Worm (Caenorhabditis elegans): ENCODE data around the gene bus-8B.

bus-8B gene

ce11 chrX:5492820-5493382, at the start of gene bus-8B, which contains the start of gene bus-8A:
Gene bus-8B (plus strand): TSS chrX:5493332.
Gene bus-8A (plus strand): TSS chrX:5492915.
- 0 out of 2 replicates have a peak, but pooled peaks have one; percentile 34 for TF ChIP-seq zfh-2 (GFP tag; conservative IDR thresholded peaks at IDR 0.05)
- TF ChIP-seq T07F8.4 (tag; optimal IDR thresholded peaks at IDR 0.05), result no peak
- no peak for TF ChIP-seq athp-1 (tag; optimal IDR thresholded peaks at IDR 0.05)
- no peak for TF ChIP-seq B0336.3 (GFP tag; IDR thresholded peaks at IDR 0.05)
- no peak for TF ChIP-seq F57C9.4 (tag; optimal IDR thresholded peaks at IDR 0.05)
- no peak for TF ChIP-seq him-1 (tag; optimal IDR thresholded peaks at IDR 0.05)
- no peak for TF ChIP-seq ceh-79 (tag; optimal IDR thresholded peaks at IDR 0.05)

ce11 chrX:5444863-5445262, 48.3 kb upstream of the bus-8B start, which contains the start of gene itm-2:
Gene itm-2 (plus strand): TSS chrX:5445163.
- no peak for TF ChIP-seq ztf-3 (GFP tag; optimal IDR thresholded peaks at IDR 0.05)
- TF ChIP-seq Y95B8A.8 (GFP tag; IDR thresholded peaks at IDR 0.05), result no peak
- TF ChIP-seq hmg-20 (GFP tag; IDR thresholded peaks at IDR 0.05), result no peak
- TF ChIP-seq ets-4 (GFP tag; optimal IDR thresholded peaks at IDR 0.05), result no peak
- no peak for TF ChIP-seq ztf-26 (tag; optimal IDR thresholded peaks at IDR 0.05)
- TF ChIP-seq K12H6.12 (tag; optimal IDR thresholded peaks at IDR 0.05), result no peak
- TF ChIP-seq bed-1 (GFP tag; IDR thresholded peaks at IDR 0.05), result no peak
- TF ChIP-seq dox-1 (GFP tag; IDR thresholded peaks at IDR 0.05), result no peak
- TF ChIP-seq egrh-3 (GFP tag; IDR thresholded peaks at IDR 0.05), result no peak
- no peak for TF ChIP-seq lin-26 (GFP tag; IDR thresholded peaks at IDR 0.05)
- no peak for TF ChIP-seq B0035.1 (tag; optimal IDR thresholded peaks at IDR 0.05)
- no peak for TF ChIP-seq F23B12.7 (tag; optimal IDR thresholded peaks at IDR 0.05; ENCODE audit: insufficient read depth)
- TF ChIP-seq B0336.3 (GFP tag; IDR thresholded peaks at IDR 0.05), result no peak
- TF ChIP-seq cebp-1 (GFP tag; IDR thresholded peaks at IDR 0.05), result no peak
- no peak for TF ChIP-seq cebp-1 (tag; optimal IDR thresholded peaks at IDR 0.05)

DNA sequence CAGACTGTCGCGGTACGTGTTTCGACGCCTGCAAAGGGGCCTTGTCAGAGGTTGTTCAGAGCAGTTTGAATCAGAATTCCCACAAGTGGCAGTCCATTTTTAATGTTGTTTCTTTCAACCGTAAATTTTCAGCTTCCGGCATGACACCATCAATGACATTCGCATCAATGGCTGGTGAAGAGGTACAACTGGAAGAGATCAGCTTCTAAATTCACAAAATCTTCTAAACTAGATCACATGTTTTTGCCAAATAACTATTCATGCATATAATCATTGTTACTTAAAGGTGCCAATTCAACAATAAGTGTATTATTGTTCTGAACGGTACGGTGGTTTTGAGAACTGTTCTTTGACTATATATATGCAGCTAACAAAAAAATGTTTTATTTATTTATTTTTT, 45.8 kb upstream of the bus-8B start:
- TF ChIP-seq F57A8.1 (GFP tag; optimal IDR thresholded peaks at IDR 0.05) (no peak), nhr-90 (tag; optimal IDR thresholded peaks at IDR 0.05) (no peak), lag-1 (GFP tag; IDR thresholded peaks at IDR 0.05) (no peak), bed-2 (GFP tag; IDR thresholded peaks at IDR 0.05) (no peak), attf-6 (GFP tag; IDR thresholded peaks at IDR 0.05) (no peak), lir-1 (GFP tag; conservative IDR thresholded peaks at IDR 0.05) (no peak), lin-54 (GFP tag; optimal IDR thresholded peaks at IDR 0.05) (no peak), athp-1 (tag; optimal IDR thresholded peaks at IDR 0.05) (no peak), mcd-1 (GFP tag; IDR thresholded peaks at IDR 0.05) (no peak), lin-26 (GFP tag; IDR thresholded peaks at IDR 0.05) (no peak), tbp1 (GFP tag; optimal IDR thresholded peaks at IDR 0.05) (no peak), dox-1 (GFP tag; IDR thresholded peaks at IDR 0.05) (no peak), let-526 (GFP tag; IDR thresholded peaks at IDR 0.05) (no peak), tbx-9 (tag; optimal IDR thresholded peaks at IDR 0.05; ENCODE audit: borderline replicate concordance) (no peak)

ce11 chrX:5447941-5448340, 45.2 kb upstream of the bus-8B start, which contains the start of gene C25F6.8:
Gene C25F6.8 (plus strand): TSS chrX:5448241.
- no peak for TF ChIP-seq Y95B8A.8 (GFP tag; IDR thresholded peaks at IDR 0.05)
- TF ChIP-seq C06A6.2 (GFP tag; conservative IDR thresholded peaks at IDR 0.05), result no peak
- no peak for TF ChIP-seq ztf-18 (tag; optimal IDR thresholded peaks at IDR 0.05)
- TF ChIP-seq lin-26 (GFP tag; IDR thresholded peaks at IDR 0.05), result no peak
- no peak for TF ChIP-seq B0261.1 (tag; optimal IDR thresholded peaks at IDR 0.05)
- no peak for TF ChIP-seq mcd-1 (GFP tag; IDR thresholded peaks at IDR 0.05)
- no peak for TF ChIP-seq mes-4 (tag; optimal IDR thresholded peaks at IDR 0.05)
- no peak for TF ChIP-seq F57A8.1 (GFP tag; optimal IDR thresholded peaks at IDR 0.05)
- TF ChIP-seq efl-1 (GFP tag; optimal IDR thresholded peaks at IDR 0.05), result no peak
- no peak for TF ChIP-seq ekl-4 (GFP tag; IDR thresholded peaks at IDR 0.05)
- no peak for TF ChIP-seq madf-8 (GFP tag; conservative IDR thresholded peaks at IDR 0.05)
- no peak for TF ChIP-seq ztf-25 (GFP tag; IDR thresholded peaks at IDR 0.05)
- TF ChIP-seq nfya-1 (tag; optimal IDR thresholded peaks at IDR 0.05; ENCODE audit: borderline replicate concordance, insufficient read depth), result no peak
- no peak for TF ChIP-seq tlf-1 (GFP tag; optimal IDR thresholded peaks at IDR 0.05)
- TF ChIP-seq somi-1 (GFP tag; optimal IDR thresholded peaks at IDR 0.05), result no peak

All from whole organism, young adult.